Worm (Caenorhabditis elegans): ENCODE measurements around the gene nhr-254.

DNA sequence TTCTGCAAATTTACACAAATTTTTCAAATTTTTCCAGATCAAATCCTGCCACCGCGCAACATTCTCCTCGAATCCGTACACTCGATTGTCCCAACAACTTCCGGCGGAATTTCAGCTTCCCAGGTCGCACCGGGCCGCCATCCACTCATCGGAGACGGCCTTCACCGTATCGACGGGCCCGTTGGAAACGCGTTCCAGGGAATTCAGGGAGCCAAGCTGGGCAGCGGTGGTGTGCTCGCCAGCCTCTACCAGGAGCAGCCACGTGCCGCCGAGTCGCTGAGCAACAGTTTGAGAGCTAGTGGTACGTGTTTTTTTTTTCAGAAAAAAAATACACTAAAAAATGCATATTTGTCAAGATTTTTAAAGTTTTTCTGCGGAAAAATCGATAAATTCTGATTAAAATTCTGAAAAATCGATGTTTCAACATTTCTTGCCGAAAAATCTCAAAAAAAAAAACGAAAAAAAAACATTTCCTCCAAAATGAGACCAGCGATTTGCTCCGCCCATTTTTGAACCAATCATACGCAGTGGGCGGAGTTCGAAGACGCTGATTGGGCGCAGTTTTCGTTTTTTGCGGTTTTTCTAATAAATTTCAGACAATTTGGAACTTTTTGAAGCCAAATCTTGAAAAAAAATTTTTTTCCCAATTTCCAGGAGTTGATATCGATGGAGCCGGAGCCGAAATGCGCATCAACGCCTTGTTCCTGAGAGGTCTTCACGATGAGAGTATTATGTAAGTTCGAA is 35.3 kb upstream of the nhr-254 start:
- TF ChIP-seq skn-1 (tag; optimal IDR thresholded peaks at IDR 0.05) (no peak), lsy-2 (tag; optimal IDR thresholded peaks at IDR 0.05) (no peak), lin-39 (tag; optimal IDR thresholded peaks at IDR 0.05) (no peak), nhr-23 (tag; optimal IDR thresholded peaks at IDR 0.05) (no peak)

All from whole organism, L2 larva.